Fruit fly (Drosophila melanogaster) whole organism, embryonic: Measurements from ENCODE around the gene CG12057.

ENCODE experiments used
- Antp ChIP-seq: fragments of 200-800 bp; sonication (Bioruptor generic); optimal IDR thresholded peaks from 3 replicates; lab custom pipeline; 2016; ENCODE audit warnings: missing biosample characterization, missing genetic modification characterization
- B-H1 ChIP-seq: fragments of 200-800 bp; sonication (Bioruptor generic); IDR thresholded peaks from 3 replicates; pipeline ENCODE4 v1.3.6; 2022; ENCODE audit warnings: missing biosample characterization, missing genetic modification characterization
- BtbVII ChIP-seq: fragments of 200-800 bp; sonication (Bioruptor generic); optimal IDR thresholded peaks from 3 replicates; lab custom pipeline; 2017; ENCODE audit warnings: missing biosample characterization, mild to moderate bottlenecking, missing genetic modification characterization
- CG10274 ChIP-seq: fragments of 200-800 bp; sonication (Bioruptor generic); optimal IDR thresholded peaks from 3 replicates; lab custom pipeline; 2017; ENCODE audit warnings: missing biosample characterization, mild to moderate bottlenecking, missing genetic modification characterization
- CG11398 ChIP-seq: fragments of 200-800 bp; sonication (Bioruptor generic); optimal IDR thresholded peaks from 2 replicates; lab custom pipeline; 2016; ENCODE audit warnings: missing biosample characterization, missing genetic modification characterization
- CG11504 ChIP-seq: fragments of 200-800 bp; sonication (Bioruptor generic); optimal IDR thresholded peaks from 3 replicates; lab custom pipeline; 2019; ENCODE audit warnings: missing biosample characterization, mild to moderate bottlenecking, missing genetic modification characterization, moderate library complexity
- CG14014 ChIP-seq: fragments of 200-800 bp; sonication (Bioruptor generic); IDR thresholded peaks from 2 replicates; pipeline ENCODE4 v1.3.6; 2022; ENCODE audit warnings: missing biosample characterization, missing genetic modification characterization
- CG17802 ChIP-seq: fragments of 200-800 bp; sonication (Bioruptor generic); optimal IDR thresholded peaks from 2 replicates; lab custom pipeline; 2018; ENCODE audit warnings: missing biosample characterization, mild to moderate bottlenecking, missing genetic modification characterization, moderate library complexity
- CG1792 ChIP-seq: fragments of 200-800 bp; sonication (Bioruptor generic); optimal IDR thresholded peaks from 2 replicates; lab custom pipeline; 2016; ENCODE audit warnings: missing biosample characterization, missing genetic modification characterization
- CG2120 ChIP-seq: fragments of 200-800 bp; sonication (Bioruptor generic); optimal IDR thresholded peaks from 3 replicates; lab custom pipeline; 2016; ENCODE audit warnings: missing biosample characterization, missing genetic modification characterization
- CG2875 ChIP-seq: fragments of 200-800 bp; sonication (Bioruptor generic); optimal IDR thresholded peaks from 2 replicates; lab custom pipeline; 2017; ENCODE audit warnings: missing biosample characterization, mild to moderate bottlenecking, missing genetic modification characterization, missing genetic modification reagents
- CG34422 ChIP-seq: fragments of 200-800 bp; sonication (Bioruptor generic); IDR thresholded peaks from 3 replicates; pipeline ENCODE4 v1.3.6; 2022; ENCODE audit warnings: missing biosample characterization, missing genetic modification characterization
- CG4282 ChIP-seq: fragments of 200-800 bp; sonication (Bioruptor generic); optimal IDR thresholded peaks from 2 replicates; lab custom pipeline; 2016; ENCODE audit warnings: missing biosample characterization, missing genetic modification characterization
- CG6791 ChIP-seq: fragments of 200-800 bp; sonication (Bioruptor generic); IDR thresholded peaks from 3 replicates; pipeline ENCODE4 v1.3.6; 2022; ENCODE audit warnings: missing biosample characterization, missing genetic modification characterization; ENCODE audit not compliant: partially characterized antibody
- CG7357 ChIP-seq: fragments of 200-800 bp; sonication (Bioruptor generic); IDR thresholded peaks from 3 replicates; pipeline ENCODE4 v1.3.6; 2022; ENCODE audit warnings: missing biosample characterization, missing genetic modification characterization
- CG8290 ChIP-seq, 3 experiments: fragments of 200-800 bp; sonication (Bioruptor generic); optimal IDR thresholded peaks; 2 replicates each; lab custom pipeline; 2016 to 2019; ENCODE audit warnings: missing biosample characterization in 3 of 3, missing genetic modification characterization in 3 of 3, mild to moderate bottlenecking in 2 of 3, moderate library complexity in 1 of 3
- CG9215 ChIP-seq: fragments of 200-800 bp; sonication (Bioruptor generic); IDR thresholded peaks from 2 replicates; pipeline ENCODE4 v1.3.6; 2022; ENCODE audit warnings: missing biosample characterization, missing genetic modification characterization
- Dll ChIP-seq: fragments of 200-800 bp; sonication (Bioruptor generic); IDR thresholded peaks from 4 replicates; pipeline ENCODE4 v1.3.6; 2022; ENCODE audit warnings: missing biosample characterization, missing genetic modification characterization; ENCODE audit not compliant: partially characterized antibody
- Fer3 ChIP-seq: fragments of 200-800 bp; sonication (Bioruptor generic); optimal IDR thresholded peaks from 2 replicates; lab custom pipeline; 2018; ENCODE audit warnings: missing biosample characterization, mild to moderate bottlenecking, missing genetic modification characterization, moderate library complexity
- Gug ChIP-seq: fragments of 200-800 bp; sonication (Bioruptor generic); IDR thresholded peaks from 4 replicates; pipeline ENCODE4 v1.3.6; 2022; ENCODE audit warnings: missing biosample characterization, missing genetic modification characterization
- HHEX ChIP-seq: fragments of 200-800 bp; sonication (Bioruptor generic); optimal IDR thresholded peaks from 3 replicates; lab custom pipeline; 2017; ENCODE audit warnings: missing biosample characterization, mild to moderate bottlenecking, missing genetic modification characterization, missing genetic modification reagents
- HLH3B ChIP-seq: fragments of 200-800 bp; sonication (Bioruptor generic); IDR thresholded peaks from 2 replicates; pipeline ENCODE4 v1.3.6; 2022; ENCODE audit warnings: missing biosample characterization, missing genetic modification characterization
- Hey ChIP-seq: fragments of 200-800 bp; sonication (Bioruptor generic); optimal IDR thresholded peaks from 3 replicates; lab custom pipeline; 2018; ENCODE audit warnings: missing biosample characterization, mild to moderate bottlenecking, missing genetic modification characterization
- NfI ChIP-seq: fragments of 200-800 bp; sonication (Bioruptor generic); optimal IDR thresholded peaks from 3 replicates; lab custom pipeline; 2018; ENCODE audit warnings: missing biosample characterization, mild to moderate bottlenecking, missing genetic modification characterization, moderate library complexity
- emc ChIP-seq: fragments of 200-800 bp; sonication (Bioruptor generic); optimal IDR thresholded peaks from 2 replicates; lab custom pipeline; 2016; ENCODE audit warnings: missing biosample characterization, missing genetic modification characterization
- fru ChIP-seq: fragments of >200 bp; optimal IDR thresholded peaks from 2 replicates; lab custom pipeline; 2017
- gem ChIP-seq: fragments of 200-800 bp; sonication (Bioruptor generic); optimal IDR thresholded peaks from 2 replicates; lab custom pipeline; 2019; ENCODE audit warnings: missing biosample characterization, mild to moderate bottlenecking, missing genetic modification characterization, moderate library complexity
- gt ChIP-seq: fragments of 200-800 bp; sonication (Bioruptor generic); IDR thresholded peaks from 2 replicates; pipeline ENCODE4 v1.3.6; 2022; ENCODE audit warnings: missing biosample characterization, missing genetic modification characterization
- kay ChIP-seq: fragments of 200-800 bp; sonication (Bioruptor generic); optimal IDR thresholded peaks from 2 replicates; lab custom pipeline; 2016; ENCODE audit warnings: missing biosample characterization, missing genetic modification characterization
- kni ChIP-seq: fragments of 200-800 bp; sonication (Bioruptor generic); optimal IDR thresholded peaks from 3 replicates; lab custom pipeline; 2017; ENCODE audit warnings: mild to moderate bottlenecking, missing biosample characterization, missing genetic modification reagents, missing genetic modification characterization
- lbe ChIP-seq: fragments of 200-800 bp; sonication (Bioruptor generic); optimal IDR thresholded peaks from 2 replicates; lab custom pipeline; 2016; ENCODE audit warnings: missing biosample characterization, mild to moderate bottlenecking, missing genetic modification characterization
- odd ChIP-seq: fragments of 200-800 bp; sonication (Bioruptor generic); optimal IDR thresholded peaks from 2 replicates; lab custom pipeline; 2017; ENCODE audit warnings: missing biosample characterization, mild to moderate bottlenecking, missing genetic modification characterization
- pros ChIP-seq: fragments of 200-800 bp; sonication (Bioruptor generic); optimal IDR thresholded peaks from 3 replicates; lab custom pipeline; 2019; ENCODE audit warnings: missing biosample characterization, mild to moderate bottlenecking, missing genetic modification characterization, moderate library complexity
- row ChIP-seq: fragments of 200-800 bp; sonication (Bioruptor generic); IDR thresholded peaks from 3 replicates; pipeline ENCODE4 v1.3.6; 2022; ENCODE audit warnings: missing biosample characterization, missing genetic modification characterization
- run ChIP-seq: fragments of 200-800 bp; sonication (Bioruptor generic); optimal IDR thresholded peaks from 3 replicates; lab custom pipeline; 2018; ENCODE audit warnings: missing biosample characterization, mild to moderate bottlenecking, missing genetic modification characterization
- sim ChIP-seq: fragments of 200-800 bp; sonication (Bioruptor generic); IDR thresholded peaks from 2 replicates; pipeline ENCODE4 v1.3.6; 2022; ENCODE audit warnings: missing biosample characterization, missing genetic modification characterization
- wek ChIP-seq: fragments of 200-800 bp; sonication (Bioruptor generic); optimal IDR thresholded peaks from 3 replicates; lab custom pipeline; 2018; ENCODE audit warnings: missing biosample characterization, mild to moderate bottlenecking, missing genetic modification characterization, moderate library complexity

Gene CG12057

DNA sequence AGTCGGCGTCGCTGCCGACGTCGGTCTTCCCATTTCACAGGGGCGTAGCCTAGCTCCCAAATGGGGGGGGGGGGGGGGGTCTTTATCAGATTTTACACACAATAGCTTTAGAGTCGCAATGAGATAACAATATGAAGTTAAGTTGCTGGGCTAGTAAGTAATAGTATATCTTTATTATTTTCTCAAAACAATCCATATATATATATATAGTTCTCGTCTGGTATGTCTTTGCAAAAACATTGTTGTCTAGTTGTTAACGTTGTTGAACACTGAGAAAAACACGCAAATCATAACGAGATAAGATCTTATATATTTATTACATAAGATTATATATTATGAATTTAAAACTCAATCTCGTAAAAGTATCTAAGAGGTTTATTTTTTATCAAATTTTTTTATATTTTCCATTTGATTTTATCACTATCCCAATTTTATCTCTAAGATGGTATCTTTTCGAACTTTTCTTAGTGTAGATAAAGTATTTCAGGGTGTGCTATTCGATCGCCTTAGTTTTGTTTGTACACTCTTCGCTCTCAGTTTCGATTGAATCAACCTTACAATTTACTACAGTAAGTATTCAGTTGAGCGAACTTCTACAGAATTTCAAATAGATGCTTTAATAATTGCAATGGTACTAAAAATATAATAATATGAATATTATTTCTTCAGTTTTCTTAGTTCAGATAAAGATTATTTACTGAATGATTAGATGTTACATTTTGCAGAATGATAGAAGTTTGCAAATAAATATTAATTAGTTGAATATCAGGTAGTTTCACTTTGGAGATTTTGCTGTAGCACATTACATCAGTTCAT is 10.6 kb downstream of the CG12057 start (continued):
- TF ChIP-seq CG34422 (GFP tag; lab: Robert Waterston, UW) (peak; percentile 85), wek (GFP tag; lab: Kevin White, UChicago) (no peak), CG4282 (GFP tag; lab: Kevin White, UChicago) (no peak), Hey (tag; lab: Kevin White, UChicago) (no peak), CG2875 (GFP tag; lab: Kevin White, UChicago) (no peak), gt (GFP tag; lab: Robert Waterston, UW) (no peak), Dll (no peak), Antp (GFP tag; lab: Kevin White, UChicago) (no peak)

DNA sequence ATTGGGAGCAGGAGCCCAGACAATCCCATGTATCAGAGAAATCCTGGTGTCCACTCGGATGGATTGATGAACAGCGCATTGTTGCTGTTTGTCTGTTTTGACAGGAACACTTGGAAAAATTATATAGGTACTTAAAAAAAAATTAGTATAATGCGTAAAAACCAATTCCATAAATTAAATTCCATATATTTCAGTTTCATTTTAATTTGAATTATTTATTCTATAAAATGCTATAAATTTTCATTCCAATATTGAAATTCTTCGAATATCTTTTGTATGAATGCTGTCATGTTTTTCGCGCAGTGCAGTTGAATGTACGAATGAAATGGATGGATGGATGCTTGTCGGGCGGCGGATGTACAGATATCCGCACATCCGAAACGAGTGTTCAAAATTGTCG is 19.3 kb downstream of the CG12057 start, which contains the start of gene SmydA-9:
SmydA-9 (minus strand) TSS at position 101 of the 400 bp plus-strand sequence.
- TF ChIP-seq CG10274 (GFP tag; lab: Kevin White, UChicago) (no peak), gem (peak; percentile 18), CG11504 (peak; percentile 24), row (peak; percentile 32; the same call in 2 of the 3 replicates), HLH3B (peak; percentile 25; the same call in 1 of the 2 replicates)
- TF ChIP-seq, all 482 proteins: peak for 4

DNA sequence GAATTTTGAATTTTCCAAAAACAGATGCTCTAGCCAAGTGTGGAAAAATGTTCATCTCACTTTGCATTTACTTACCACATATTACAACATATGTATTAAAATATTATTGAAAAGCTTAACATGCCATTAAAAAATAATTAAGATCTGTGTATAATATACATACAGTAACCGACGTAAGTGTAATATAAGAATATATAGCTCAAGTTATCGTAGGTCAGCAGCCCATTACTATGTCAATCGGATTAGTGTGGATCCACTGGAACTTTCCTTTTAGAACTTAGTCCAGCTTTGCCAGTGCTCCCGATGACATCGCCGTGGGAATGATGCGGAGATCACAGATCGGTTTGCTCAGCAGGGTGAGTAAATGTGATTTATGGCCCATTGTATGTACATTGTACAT is 23.1 kb downstream of the CG12057 start, which contains the start of gene Obp8a:
Obp8a (plus strand) TSS at position 301 of the 400 bp plus-strand sequence.
- TF ChIP-seq lbe (GFP tag; lab: Kevin White, UChicago) (no peak), CG14014 (GFP tag; lab: Robert Waterston, UW) (no peak), BtbVII (GFP tag; lab: Kevin White, UChicago) (no peak), fru (lab: Kevin White, UChicago) (no peak), HHEX (no peak), Fer3 (tag; lab: Kevin White, UChicago) (no peak), run (tag; lab: Kevin White, UChicago) (no peak), CG7357 (GFP tag; lab: Robert Waterston, UW) (no peak), CG8290 (GFP tag; optimal IDR thresholded peaks at IDR 0.05; lab: Kevin White, UChicago) (no peak), CG8290 (tag; optimal IDR thresholded peaks at IDR 0.05; lab: Kevin White, UChicago) (no peak), CG9215 (GFP tag; lab: Robert Waterston, UW) (no peak), sim (GFP tag; lab: Robert Waterston, UW) (no peak), pros (GFP tag; lab: Kevin White, UChicago) (no peak), CG2120 (GFP tag; lab: Kevin White, UChicago) (no peak), CG1792 (GFP tag; lab: Kevin White, UChicago) (no peak), odd (GFP tag; lab: Kevin White, UChicago) (no peak), NfI (GFP tag; lab: Kevin White, UChicago) (no peak), kay (GFP tag; lab: Kevin White, UChicago) (no peak)

DNA sequence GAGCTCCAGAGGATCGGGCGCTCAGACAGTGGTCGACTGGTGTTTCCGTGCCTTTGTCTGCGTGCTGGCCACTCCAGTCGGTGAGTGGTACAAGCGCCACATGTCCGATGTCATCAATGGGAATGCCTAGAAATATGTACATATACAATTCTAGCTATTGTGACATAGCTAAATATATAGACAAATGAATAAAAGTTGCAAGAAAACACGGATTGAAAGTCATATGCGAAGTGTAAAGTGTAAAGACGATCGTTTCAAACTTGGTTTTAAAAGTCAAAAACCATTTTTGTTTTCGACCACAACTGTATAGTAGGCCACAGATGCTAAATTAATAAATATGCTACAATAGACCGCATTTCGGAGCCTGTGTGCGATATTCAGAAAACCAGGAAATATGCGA is 24.0 kb downstream of the CG12057 start, which contains the start of gene CG15368:
CG15368 (plus strand) TSS at position 301 of the 400 bp plus-strand sequence.
- TF ChIP-seq emc (GFP tag; lab: Kevin White, UChicago) = no peak
- TF ChIP-seq CG17802 (tag; lab: Kevin White, UChicago) = no peak
- TF ChIP-seq kni (GFP tag; lab: Kevin White, UChicago) = no peak
- no peak for TF ChIP-seq CG6791 (GFP tag; lab: Robert Waterston, UW)
- no peak for TF ChIP-seq B-H1 (GFP tag; lab: Robert Waterston, UW)
- no peak for TF ChIP-seq Gug (GFP tag; lab: Robert Waterston, UW)
- TF ChIP-seq CG11398 (GFP tag; lab: Kevin White, UChicago) = no peak
